Worm (Caenorhabditis elegans): ENCODE results near the gene mth-1.

ce11 chrII:4211113-4211512 is 7.5 kb upstream of the mth-1 start, which contains the start of gene F31D5.7:
- TF ChIP-seq nhr-76 (tag; optimal IDR thresholded peaks at IDR 0.05) (no peak), ceh-82 (tag; optimal IDR thresholded peaks at IDR 0.05) (no peak), zag-1 (tag; optimal IDR thresholded peaks at IDR 0.05) (no peak), nhr-77 (tag; optimal IDR thresholded peaks at IDR 0.05) (no peak), ces-1 (GFP tag; optimal IDR thresholded peaks at IDR 0.05) (no peak), fkh-10 (GFP tag; optimal IDR thresholded peaks at IDR 0.05) (no peak), aly-2 (tag; optimal IDR thresholded peaks at IDR 0.05) (no peak), efl-1 (optimal IDR thresholded peaks at IDR 0.05) (no peak), efl-1 (GFP tag; optimal IDR thresholded peaks at IDR 0.05 in 1 of 2) (no peak), ceh-88 (GFP tag; IDR thresholded peaks at IDR 0.05) (no peak), sox-4 (tag; optimal IDR thresholded peaks at IDR 0.05) (no peak), skn-1 (tag; optimal IDR thresholded peaks at IDR 0.05) (no peak), mdl-1 (tag; optimal IDR thresholded peaks at IDR 0.05) (no peak), ztf-11 (tag; optimal IDR thresholded peaks at IDR 0.05) (no peak), lin-13 (GFP tag; optimal IDR thresholded peaks at IDR 0.05) (no peak)
